Worm (Caenorhabditis elegans) whole organism, L4/young adult: ENCODE data around the gene ZK822.10.

Experiments used
- W03F9.2 ChIP-seq: fragments of 150-350 bp; optimal IDR thresholded peaks from 2 replicates; lab custom pipeline; 2014; ENCODE audit warnings: missing biosample characterization, missing genetic modification characterization
- him-1 ChIP-seq: sonication (generic microtip); optimal IDR thresholded peaks from 2 replicates; lab custom pipeline; 2016; ENCODE audit warnings: missing genotype, missing genetic modification reagents, missing genetic modification characterization, missing compliant biosample characterization

- TF ChIP-seq W03F9.2 (tag; lab: Kevin White, UChicago) = no peak
- TF ChIP-seq him-1 (tag; lab: Kevin White, UChicago) = no peak
Measured at ce11 chrIV:11913295-11913940, 3.5 kb upstream of the ZK822.10 start.
